Worm (Caenorhabditis elegans): ENCODE measurements around the gene dyf-2.

Gene dyf-2

DNA sequence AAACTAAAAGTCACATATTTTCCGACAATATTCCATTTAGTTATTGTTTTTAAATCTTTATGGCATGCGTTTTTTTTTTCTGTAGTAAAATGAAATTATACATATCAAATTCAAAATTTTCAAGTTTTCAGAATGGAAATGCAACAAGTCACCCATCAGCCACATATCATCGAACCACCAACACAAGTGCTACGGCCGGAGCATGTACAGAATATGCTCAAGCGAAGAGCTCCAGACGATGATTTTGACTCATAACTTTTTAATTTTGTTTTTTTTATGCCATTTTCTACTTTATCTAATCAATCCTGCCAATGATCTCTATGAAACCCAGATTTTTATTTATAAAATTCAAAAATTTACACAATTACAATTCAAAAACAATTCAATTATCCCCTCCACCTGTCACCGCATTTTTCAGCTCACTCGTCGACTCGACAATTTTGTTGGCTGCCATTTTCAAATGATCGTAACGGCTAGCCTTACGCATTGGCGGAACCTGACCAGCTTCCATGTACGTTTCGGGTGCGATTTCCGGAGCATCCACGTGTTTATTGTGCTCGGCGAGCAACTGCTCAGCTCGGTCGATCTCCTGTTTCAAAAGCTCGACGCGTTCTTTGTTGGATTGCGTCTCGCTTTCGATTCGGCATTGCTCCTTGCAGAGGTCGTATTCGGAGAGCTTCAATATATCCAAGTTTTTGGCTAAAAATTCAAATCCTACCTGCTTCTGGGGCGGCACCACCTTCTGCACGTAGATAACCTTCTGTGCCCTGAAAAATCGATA, 60.4 kb downstream of the dyf-2 start:
- TF ChIP-seq ceh-83 (GFP tag; optimal IDR thresholded peaks at IDR 0.05) (no peak), zip-8 (tag; optimal IDR thresholded peaks at IDR 0.05) (no peak), M03D4.4 (tag; optimal IDR thresholded peaks at IDR 0.05) (no peak), tbx-8 (GFP tag; optimal IDR thresholded peaks at IDR 0.05) (no peak), lin-32 (GFP tag; optimal IDR thresholded peaks at IDR 0.05) (no peak), drap-1 (GFP tag; optimal IDR thresholded peaks at IDR 0.05) (no peak), ceh-39 (tag; optimal IDR thresholded peaks at IDR 0.05) (no peak), ztf-11 (tag; optimal IDR thresholded peaks at IDR 0.05) (no peak), nhr-12 (tag; optimal IDR thresholded peaks at IDR 0.05) (no peak), hlh-1 (tag; optimal IDR thresholded peaks at IDR 0.05) (no peak), mls-2 (tag; optimal IDR thresholded peaks at IDR 0.05) (no peak), elt-1 (tag; optimal IDR thresholded peaks at IDR 0.05; ENCODE audit: borderline replicate concordance, insufficient read depth) (no peak), unc-62 (GFP tag; optimal IDR thresholded peaks at IDR 0.05) (no peak)

Measured in whole organism, mixed stage, embryonic.